Fruit fly (Drosophila melanogaster) whole organism, embryonic: ENCODE data around the gene CycB3.

ENCODE experiments used
- Bgb ChIP-seq: fragments of 200-800 bp; sonication (Bioruptor generic); IDR thresholded peaks from 2 replicates; pipeline ENCODE4 v1.3.6; 2022; ENCODE audit warnings: missing biosample characterization, missing genetic modification characterization; ENCODE audit not compliant: partially characterized antibody
- CG10543 ChIP-seq: fragments of 200-800 bp; sonication (Bioruptor generic); optimal IDR thresholded peaks from 3 replicates; lab custom pipeline; 2017; ENCODE audit warnings: missing biosample characterization, mild to moderate bottlenecking, missing genetic modification characterization, moderate library complexity
- CG10654 ChIP-seq: fragments of 200-800 bp; sonication (Bioruptor generic); optimal IDR thresholded peaks from 2 replicates; lab custom pipeline; 2016; ENCODE audit warnings: missing biosample characterization, missing genetic modification characterization
- CG11723 ChIP-seq: fragments of 200-800 bp; sonication (Bioruptor generic); optimal IDR thresholded peaks from 2 replicates; lab custom pipeline; 2017; ENCODE audit warnings: missing biosample characterization, mild to moderate bottlenecking, missing genetic modification characterization
- CG12769 ChIP-seq: fragments of 200-800 bp; sonication (Bioruptor generic); optimal IDR thresholded peaks from 2 replicates; lab custom pipeline; 2019; ENCODE audit warnings: missing biosample characterization, mild to moderate bottlenecking, missing genetic modification characterization, moderate library complexity
- CG14014 ChIP-seq: fragments of 200-800 bp; sonication (Bioruptor generic); IDR thresholded peaks from 2 replicates; pipeline ENCODE4 v1.3.6; 2022; ENCODE audit warnings: missing biosample characterization, missing genetic modification characterization
- CG14860 ChIP-seq: fragments of 200-800 bp; sonication (Bioruptor generic); IDR thresholded peaks from 3 replicates; pipeline ENCODE4 v1.3.6; 2022; ENCODE audit warnings: missing biosample characterization, missing genetic modification characterization; ENCODE audit not compliant: partially characterized antibody
- CG16815 ChIP-seq: fragments of 200-800 bp; sonication (Bioruptor generic); optimal IDR thresholded peaks from 3 replicates; lab custom pipeline; 2017; ENCODE audit warnings: missing biosample characterization, mild to moderate bottlenecking, missing genetic modification characterization
- CG17612 ChIP-seq: fragments of 200-800 bp; sonication (Bioruptor generic); IDR thresholded peaks from 2 replicates; pipeline ENCODE4 v1.3.6; 2022; ENCODE audit warnings: missing biosample characterization, missing genetic modification characterization
- CG2129 ChIP-seq: fragments of 200-800 bp; sonication (Bioruptor generic); IDR thresholded peaks from 2 replicates; pipeline ENCODE4 v1.3.6; 2022; ENCODE audit warnings: missing biosample characterization, missing genetic modification characterization; ENCODE audit not compliant: partially characterized antibody
- CG3281 ChIP-seq: fragments of 200-800 bp; sonication (Bioruptor generic); optimal IDR thresholded peaks from 3 replicates; lab custom pipeline; 2017; ENCODE audit warnings: missing biosample characterization, mild to moderate bottlenecking, missing genetic modification characterization
- CG5180 ChIP-seq: fragments of 200-800 bp; sonication (Bioruptor generic); optimal IDR thresholded peaks from 3 replicates; lab custom pipeline; 2017; ENCODE audit warnings: missing biosample characterization, missing genetic modification characterization, mild to moderate bottlenecking, moderate library complexity, missing genetic modification reagents
- CG6254 ChIP-seq: fragments of 200-800 bp; sonication (Bioruptor generic); optimal IDR thresholded peaks from 3 replicates; lab custom pipeline; 2017; ENCODE audit warnings: mild to moderate bottlenecking, missing biosample characterization, missing genetic modification reagents, missing genetic modification characterization
- CG7786 ChIP-seq: fragments of 200-800 bp; sonication (Bioruptor generic); optimal IDR thresholded peaks from 2 replicates; lab custom pipeline; 2016; ENCODE audit warnings: missing biosample characterization, missing genetic modification characterization
- CG8359 ChIP-seq: fragments of 200-800 bp; sonication (Bioruptor generic); optimal IDR thresholded peaks from 2 replicates; lab custom pipeline; 2017; ENCODE audit warnings: missing biosample characterization, mild to moderate bottlenecking, missing genetic modification characterization, borderline replicate concordance
- CG8924 ChIP-seq: fragments of 200-800 bp; optimal IDR thresholded peaks from 3 replicates; lab custom pipeline; 2019; ENCODE audit warnings: missing biosample characterization, mild to moderate bottlenecking, missing genetic modification characterization, moderate library complexity
- CG9215 ChIP-seq: fragments of 200-800 bp; sonication (Bioruptor generic); IDR thresholded peaks from 2 replicates; pipeline ENCODE4 v1.3.6; 2022; ENCODE audit warnings: missing biosample characterization, missing genetic modification characterization
- GATAe ChIP-seq: fragments of 200-800 bp; sonication (Bioruptor generic); conservative IDR thresholded peaks from 2 replicates; pipeline ENCODE4 v1.3.6; 2022; ENCODE audit warnings: missing biosample characterization, missing genetic modification characterization
- H15 ChIP-seq: fragments of 200-800 bp; sonication (Bioruptor generic); IDR thresholded peaks from 3 replicates; pipeline ENCODE4 v1.3.6; 2022; ENCODE audit warnings: missing biosample characterization, missing genetic modification characterization
- HHEX ChIP-seq: fragments of 200-800 bp; sonication (Bioruptor generic); optimal IDR thresholded peaks from 3 replicates; lab custom pipeline; 2017; ENCODE audit warnings: missing biosample characterization, mild to moderate bottlenecking, missing genetic modification characterization, missing genetic modification reagents
- Hmr ChIP-seq: fragments of 200-800 bp; sonication (Bioruptor generic); optimal IDR thresholded peaks from 3 replicates; lab custom pipeline; 2017; ENCODE audit warnings: mild to moderate bottlenecking, missing biosample characterization, missing genetic modification reagents, missing genetic modification characterization
- Med ChIP-seq: fragments of 200-800 bp; sonication (Bioruptor generic); peaks from one replicate; lab custom pipeline; 2016; ENCODE audit warnings: missing biosample characterization, missing genetic modification characterization, mild to moderate bottlenecking, inconsistent platforms, moderate library complexity
- Myb ChIP-seq: fragments of 200-800 bp; sonication (Bioruptor generic); optimal IDR thresholded peaks from 2 replicates; lab custom pipeline; 2016; ENCODE audit warnings: missing biosample characterization, missing genetic modification characterization
- NC2β ChIP-seq: fragments of 200-800 bp; sonication (Bioruptor generic); optimal IDR thresholded peaks from 2 replicates; lab custom pipeline; 2016; ENCODE audit warnings: missing biosample characterization, missing genetic modification characterization
- Six4 ChIP-seq: fragments of 200-800 bp; sonication (Bioruptor generic); optimal IDR thresholded peaks from 2 replicates; lab custom pipeline; 2016; ENCODE audit warnings: missing biosample characterization, missing genetic modification characterization
- Sox102F ChIP-seq: fragments of 200-800 bp; sonication (Bioruptor generic); optimal IDR thresholded peaks from 2 replicates; lab custom pipeline; 2018; ENCODE audit warnings: missing biosample characterization, mild to moderate bottlenecking, missing genetic modification characterization, moderate library complexity
- Spps ChIP-seq: fragments of 200-800 bp; sonication (Bioruptor generic); optimal IDR thresholded peaks from 2 replicates; lab custom pipeline; 2018; ENCODE audit warnings: missing biosample characterization, mild to moderate bottlenecking, missing genetic modification characterization
- Stat92E ChIP-seq, 3 experiments: fragments of >200 bp in 2 of 3; fragments of 200-800 bp in 1 of 3; sonication (Bioruptor generic) in 1 of 3; optimal IDR thresholded peaks; 2 replicates each; lab custom pipeline; 2017 to 2019; ENCODE audit warnings: missing biosample characterization in 3 of 3, missing genetic modification characterization in 3 of 3, mild to moderate bottlenecking in 1 of 3, moderate library complexity in 1 of 3
- ap ChIP-seq: fragments of 200-800 bp; sonication (Bioruptor generic); IDR thresholded peaks from 2 replicates; pipeline ENCODE4 v1.3.6; 2022; ENCODE audit warnings: missing biosample characterization, missing genetic modification characterization
- ato ChIP-seq: fragments of 200-800 bp; sonication (Bioruptor generic); IDR thresholded peaks from 2 replicates; pipeline ENCODE4 v1.3.6; 2022; ENCODE audit warnings: missing biosample characterization, missing genetic modification characterization; ENCODE audit not compliant: partially characterized antibody
- bbx ChIP-seq: fragments of 200-800 bp; sonication (Bioruptor generic); IDR thresholded peaks from 2 replicates; pipeline ENCODE4 v1.3.6; 2022; ENCODE audit warnings: missing biosample characterization, missing genetic modification characterization; ENCODE audit not compliant: partially characterized antibody
- chinmo ChIP-seq: fragments of 200-800 bp; sonication (Bioruptor generic); IDR thresholded peaks from 4 replicates; pipeline ENCODE4 v1.3.6; 2022; ENCODE audit warnings: missing biosample characterization, missing genetic modification characterization; ENCODE audit not compliant: partially characterized antibody
- da ChIP-seq: fragments of 200-800 bp; sonication (Bioruptor generic); optimal IDR thresholded peaks from 2 replicates; lab custom pipeline; 2016; ENCODE audit warnings: missing biosample characterization, missing genetic modification characterization
- dmrt99B ChIP-seq: fragments of 200-800 bp; sonication (Bioruptor generic); optimal IDR thresholded peaks from 2 replicates; lab custom pipeline; 2018; ENCODE audit warnings: missing biosample characterization, mild to moderate bottlenecking, missing genetic modification characterization, moderate library complexity
- emc ChIP-seq: fragments of 200-800 bp; sonication (Bioruptor generic); optimal IDR thresholded peaks from 2 replicates; lab custom pipeline; 2016; ENCODE audit warnings: missing biosample characterization, missing genetic modification characterization
- eve ChIP-seq, 2 experiments: fragments of >200 bp; optimal IDR thresholded peaks; 2 replicates each; lab custom pipeline; 2017; ENCODE audit warnings: missing biosample characterization in 2 of 2, missing genetic modification characterization in 2 of 2
- fd102C ChIP-seq: fragments of 200-800 bp; sonication (Bioruptor generic); optimal IDR thresholded peaks from 2 replicates; lab custom pipeline; 2018; ENCODE audit warnings: missing biosample characterization, mild to moderate bottlenecking, missing genetic modification characterization, moderate library complexity
- fd64A ChIP-seq: fragments of 200-800 bp; sonication (Bioruptor generic); optimal IDR thresholded peaks from 3 replicates; lab custom pipeline; 2018; ENCODE audit warnings: missing biosample characterization, mild to moderate bottlenecking, missing genetic modification characterization
- ftz-f1 ChIP-seq: fragments of 200-800 bp; sonication (Bioruptor generic); optimal IDR thresholded peaks from 2 replicates; lab custom pipeline; 2016; ENCODE audit warnings: missing biosample characterization, missing genetic modification characterization
- ham ChIP-seq: fragments of 200-800 bp; sonication (Bioruptor generic); IDR thresholded peaks from 2 replicates; pipeline ENCODE4 v1.3.6; 2022; ENCODE audit warnings: missing biosample characterization, missing genetic modification characterization
- maf-S ChIP-seq: fragments of 200-800 bp; sonication (Bioruptor generic); optimal IDR thresholded peaks from 2 replicates; lab custom pipeline; 2016; ENCODE audit warnings: missing biosample characterization, missing genetic modification characterization
- nom ChIP-seq: fragments of 200-800 bp; sonication (Bioruptor generic); optimal IDR thresholded peaks from 2 replicates; lab custom pipeline; 2017; ENCODE audit warnings: missing biosample characterization, missing genetic modification characterization, mild to moderate bottlenecking, moderate library complexity, missing genetic modification reagents
- onecut ChIP-seq: fragments of 200-800 bp; sonication (Bioruptor generic); IDR thresholded peaks from 2 replicates; pipeline ENCODE4 v1.3.6; 2022; ENCODE audit warnings: missing biosample characterization, missing genetic modification characterization
- shn ChIP-seq: fragments of 200-800 bp; sonication (Bioruptor generic); optimal IDR thresholded peaks from 3 replicates; lab custom pipeline; 2016; ENCODE audit warnings: missing biosample characterization, missing genetic modification characterization
- sisA ChIP-seq: fragments of 200-800 bp; sonication (Bioruptor generic); IDR thresholded peaks from 2 replicates; pipeline ENCODE4 v1.3.6; 2022; ENCODE audit warnings: missing biosample characterization, missing genetic modification characterization
- slp2 ChIP-seq: fragments of 200-800 bp; sonication (Bioruptor generic); optimal IDR thresholded peaks from 2 replicates; lab custom pipeline; 2016; ENCODE audit warnings: missing biosample characterization, missing genetic modification characterization
- sqz ChIP-seq: fragments of 200-800 bp; sonication (Bioruptor generic); optimal IDR thresholded peaks from 3 replicates; lab custom pipeline; 2018; ENCODE audit warnings: missing biosample characterization, mild to moderate bottlenecking, missing genetic modification characterization
- ssp ChIP-seq: fragments of 200-800 bp; sonication (Bioruptor generic); IDR thresholded peaks from 2 replicates; pipeline ENCODE4 v1.3.6; 2022; ENCODE audit warnings: missing biosample characterization, missing genetic modification characterization
- stwl ChIP-seq: fragments of 200-800 bp; sonication (Bioruptor generic); optimal IDR thresholded peaks from 3 replicates; lab custom pipeline; 2018; ENCODE audit warnings: missing biosample characterization, mild to moderate bottlenecking, missing genetic modification characterization, moderate library complexity
- tap ChIP-seq: fragments of 200-800 bp; optimal IDR thresholded peaks from 3 replicates; lab custom pipeline; 2019; ENCODE audit warnings: missing biosample characterization, mild to moderate bottlenecking, missing genetic modification characterization, moderate library complexity

Gene CycB3

DNA sequence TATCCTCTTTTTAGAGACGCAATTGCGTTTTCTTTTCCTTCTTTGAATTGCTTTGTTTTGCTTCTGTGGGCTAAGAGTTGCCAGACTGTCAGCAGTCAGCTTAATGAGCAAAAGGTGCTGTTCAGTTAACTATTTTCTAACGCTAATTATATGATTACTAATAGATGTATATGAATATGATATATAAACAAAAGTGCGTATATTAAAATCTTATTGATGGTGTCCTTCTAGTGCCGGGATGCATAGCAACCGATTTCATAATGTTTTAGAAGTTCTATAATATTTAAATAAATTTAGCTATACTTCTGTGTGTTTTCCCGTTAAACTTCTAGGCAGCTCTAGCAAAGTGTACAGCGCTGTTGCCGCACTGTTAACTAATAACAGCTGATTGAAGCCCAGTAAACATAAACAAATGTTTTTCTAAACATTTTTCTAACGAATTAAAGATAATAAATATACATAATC is 40.7 kb downstream of the CycB3 start, which contains the start of the genes Kaz and CG43273 (continued):
- TF ChIP-seq ato (GFP tag; lab: Robert Waterston, UW) (no peak), ssp (GFP tag; lab: Robert Waterston, UW) (0 out of 2 replicates have a peak, but pooled peaks have one; percentile 27), onecut (no peak), slp2 (no peak), Hmr (GFP tag; lab: Kevin White, UChicago) (peak; percentile 42), dmrt99B (no peak), CG2129 (GFP tag; lab: Robert Waterston, UW) (no peak), maf-S (no peak), CG14014 (peak; percentile 60; the same call in 1 of the 2 replicates), sqz (GFP tag; lab: Kevin White, UChicago) (no peak), bbx (GFP tag; lab: Robert Waterston, UW) (no peak), CG6254 (GFP tag; lab: Kevin White, UChicago) (peak; percentile 7), CG8924 (tag; lab: Kevin White, UChicago) (peak; percentile 74), fd102C (GFP tag; lab: Kevin White, UChicago) (no peak), GATAe (GFP tag; lab: Robert Waterston, UW) (no peak), Sox102F (GFP tag; lab: Kevin White, UChicago) (no peak), CG11723 (GFP tag; lab: Kevin White, UChicago) (no peak), CG14860 (GFP tag; lab: Robert Waterston, UW) (no peak), Six4 (peak; percentile 40), Spps (no peak), CG10543 (no peak), H15 (GFP tag; lab: Robert Waterston, UW) (no peak), Med (GFP tag; lab: Kevin White, UChicago) (peak; percentile 81), Stat92E (GFP tag; optimal IDR thresholded peaks at IDR 0.05; lab: Kevin White, UChicago) (no peak), CG3281 (GFP tag; lab: Kevin White, UChicago) (no peak), Bgb (GFP tag; lab: Robert Waterston, UW) (no peak), tap (tag; lab: Kevin White, UChicago) (no peak), fd64A (GFP tag; lab: Kevin White, UChicago) (no peak), NC2β (GFP tag; lab: Kevin White, UChicago) (no peak), nom (GFP tag; lab: Kevin White, UChicago) (no peak), eve (GFP tag; optimal IDR thresholded peaks at IDR 0.05; lab: Kevin White, UChicago) (no peak), CG9215 (GFP tag; lab: Robert Waterston, UW) (peak; percentile 50), ham (GFP tag; lab: Robert Waterston, UW) (no peak), CG8359 (GFP tag; lab: Kevin White, UChicago) (no peak), Myb (GFP tag; lab: Kevin White, UChicago) (no peak), CG7786 (GFP tag; lab: Kevin White, UChicago) (no peak), CG12769 (tag; lab: Kevin White, UChicago) (no peak), shn (GFP tag; lab: Kevin White, UChicago) (no peak), ftz-f1 (GFP tag; lab: Kevin White, UChicago) (no peak), stwl (tag; lab: Kevin White, UChicago) (no peak), da (no peak), CG10654 (GFP tag; lab: Kevin White, UChicago) (peak; percentile 17), sisA (GFP tag; lab: Robert Waterston, UW) (peak; percentile 5; the same call in 1 of the 2 replicates), emc (no peak), CG16815 (GFP tag; lab: Kevin White, UChicago) (no peak), HHEX (no peak), CG5180 (no peak), CG17612 (GFP tag; lab: Robert Waterston, UW) (no peak), ap (no peak), chinmo (GFP tag; lab: Robert Waterston, UW) (no peak)
